Worm (Caenorhabditis elegans) whole organism, L4 larva: ENCODE data around the gene rbmx-2.

ENCODE experiments used
- F26F4.8 ChIP-seq: fragments of 200-800 bp; sonication (Bioruptor generic); conservative IDR thresholded peaks from 2 replicates; pipeline ENCODE4 v1.3.6; 2022; ENCODE audit warnings: missing genetic modification characterization, missing compliant biosample characterization
- F49E8.2 ChIP-seq: sonication (generic microtip); optimal IDR thresholded peaks from 2 replicates; lab custom pipeline; 2016; ENCODE audit warnings: missing compliant biosample characterization, mild to moderate bottlenecking, missing genetic modification characterization, borderline replicate concordance
- R02D3.7 ChIP-seq: fragments of 150-350 bp; sonication (generic microtip); optimal IDR thresholded peaks from 3 replicates; lab custom pipeline; 2014; ENCODE audit warnings: missing biosample characterization, missing genetic modification characterization
- T26A8.4 ChIP-seq: fragments of 200-800 bp; sonication (Bioruptor generic); IDR thresholded peaks from 2 replicates; pipeline ENCODE4 v1.3.6; 2022; ENCODE audit warnings: missing genetic modification characterization, missing compliant biosample characterization
- Y105C5A.15 ChIP-seq: fragments of 200-800 bp; sonication (Bioruptor generic); IDR thresholded peaks from 2 replicates; pipeline ENCODE4 v1.3.6; 2022; ENCODE audit warnings: missing genetic modification characterization, missing compliant biosample characterization
- Y48G9A.11 ChIP-seq: fragments of 200-800 bp; sonication (Bioruptor generic); IDR thresholded peaks from 2 replicates; pipeline ENCODE4 v1.3.6; 2022; ENCODE audit warnings: missing genetic modification reagents, missing genetic modification characterization, missing compliant biosample characterization
- Y5F2A.4 ChIP-seq: fragments of 200-800 bp; sonication (Bioruptor generic); optimal IDR thresholded peaks from 2 replicates; lab custom pipeline; 2018; ENCODE audit warnings: mild to moderate bottlenecking, missing genetic modification characterization, missing compliant biosample characterization
- ZK337.2 ChIP-seq: fragments of 200-800 bp; sonication (Bioruptor generic); IDR thresholded peaks from 2 replicates; pipeline ENCODE4 v1.3.6; 2022; ENCODE audit warnings: missing genetic modification reagents, missing genetic modification characterization, missing compliant biosample characterization
- aha-1 ChIP-seq: fragments of 150-350 bp; peaks from one replicate; lab custom pipeline; 2014; ENCODE audit warnings: missing biosample characterization, missing genetic modification characterization
- aly-2 ChIP-seq: sonication (generic microtip); optimal IDR thresholded peaks from 2 replicates; lab custom pipeline; 2018; ENCODE audit warnings: missing biosample characterization, missing genetic modification characterization
- ama-1 ChIP-seq: fragments of 150-350 bp; optimal IDR thresholded peaks from 2 replicates; lab custom pipeline; 2014; ENCODE audit warnings: inconsistent platforms, mixed read lengths
- arid-1 ChIP-seq: fragments of 200-800 bp; sonication (Bioruptor generic); conservative IDR thresholded peaks from 2 replicates; pipeline ENCODE4 v1.3.6; 2022; ENCODE audit warnings: missing genetic modification reagents, missing genetic modification characterization, missing compliant biosample characterization
- attf-4 ChIP-seq: sonication (generic microtip); optimal IDR thresholded peaks from 3 replicates; lab custom pipeline; 2017; ENCODE audit warnings: missing biosample characterization, missing genetic modification characterization
- ceh-44 ChIP-seq: fragments of 200-800 bp; sonication (Bioruptor generic); IDR thresholded peaks from 2 replicates; pipeline ENCODE4 v1.3.6; 2022; ENCODE audit warnings: missing genetic modification reagents, missing genetic modification characterization, missing compliant biosample characterization
- ceh-82 ChIP-seq: sonication (generic microtip); optimal IDR thresholded peaks from 2 replicates; lab custom pipeline; 2017; ENCODE audit warnings: missing biosample characterization, missing genetic modification characterization
- cey-2 ChIP-seq: sonication (generic microtip); optimal IDR thresholded peaks from 3 replicates; lab custom pipeline; 2017; ENCODE audit warnings: missing genetic modification characterization, mild to moderate bottlenecking, missing compliant biosample characterization, antibody characterized with exemption, borderline replicate concordance; ENCODE audit not compliant: insufficient read depth
- daf-12 ChIP-seq: fragments of 150-350 bp; optimal IDR thresholded peaks from 2 replicates; lab custom pipeline; 2014; ENCODE audit warnings: missing biosample characterization, missing genetic modification reagents, missing genetic modification characterization
- daf-16 ChIP-seq, 3 experiments: sonication (generic microtip); optimal IDR thresholded peaks; 2 replicates each; lab custom pipeline; 2016 to 2017; ENCODE audit warnings: missing genetic modification characterization in 3 of 3, missing genetic modification reagents in 3 of 3, mild to moderate bottlenecking in 2 of 3, missing compliant biosample characterization in 2 of 3, missing biosample characterization in 1 of 3, moderate library complexity in 1 of 3
- daf-19 ChIP-seq: fragments of 200-800 bp; sonication (Bioruptor generic); conservative IDR thresholded peaks from 2 replicates; pipeline ENCODE4 v1.3.6; 2022; ENCODE audit warnings: missing genetic modification characterization, missing compliant biosample characterization
- dmd-8 ChIP-seq: fragments of 200-800 bp; sonication (Bioruptor generic); IDR thresholded peaks from 2 replicates; pipeline ENCODE4 v1.3.6; 2022; ENCODE audit warnings: missing genetic modification characterization, missing compliant biosample characterization
- dmd-9 ChIP-seq: fragments of 200-800 bp; sonication (Bioruptor generic); IDR thresholded peaks from 2 replicates; pipeline ENCODE4 v1.3.6; 2022; ENCODE audit warnings: missing genetic modification reagents, missing genetic modification characterization, missing compliant biosample characterization
- dpl-1 ChIP-seq: fragments of 150-350 bp; optimal IDR thresholded peaks from 2 replicates; lab custom pipeline; 2014; ENCODE audit warnings: missing biosample characterization, missing genetic modification reagents, missing genetic modification characterization
- dve-1 ChIP-seq: sonication (generic microtip); optimal IDR thresholded peaks from 2 replicates; lab custom pipeline; 2017; ENCODE audit warnings: antibody characterized with exemption, mild to moderate bottlenecking, missing genetic modification characterization, missing compliant biosample characterization; ENCODE audit not compliant: insufficient read depth
- egl-27 ChIP-seq: sonication (generic microtip); optimal IDR thresholded peaks from 3 replicates; lab custom pipeline; 2017; ENCODE audit warnings: missing biosample characterization, missing genetic modification reagents, missing genetic modification characterization
- hif-1 ChIP-seq, 2 experiments: sonication (generic microtip); optimal IDR thresholded peaks; 2 replicates each; lab custom pipeline; 2016 to 2017; ENCODE audit warnings: missing compliant biosample characterization in 2 of 2, missing genetic modification characterization in 2 of 2, missing genetic modification reagents in 2 of 2, missing genotype in 2 of 2, mild to moderate bottlenecking in 1 of 2
- lin-1 ChIP-seq: fragments of 200-800 bp; sonication (Bioruptor generic); IDR thresholded peaks from 2 replicates; pipeline ENCODE4 v1.3.6; 2022; ENCODE audit warnings: missing genetic modification reagents, missing genetic modification characterization, missing compliant biosample characterization
- lin-13 ChIP-seq: fragments of 150-350 bp; optimal IDR thresholded peaks from 2 replicates; lab custom pipeline; 2014; ENCODE audit warnings: missing biosample characterization, missing genetic modification reagents, missing genetic modification characterization
- lin-38 ChIP-seq: fragments of 200-800 bp; sonication (Bioruptor generic); IDR thresholded peaks from 2 replicates; pipeline ENCODE4 v1.3.6; 2022; ENCODE audit warnings: missing genetic modification reagents, missing genetic modification characterization, missing compliant biosample characterization
- madf-5 ChIP-seq, 2 experiments: fragments of 200-800 bp; sonication (Bioruptor generic); IDR thresholded peaks; 2 replicates each; pipeline ENCODE4 v1.3.6; 2022; ENCODE audit warnings: missing compliant biosample characterization in 2 of 2, missing genetic modification characterization in 2 of 2
- mdt-29 ChIP-seq: fragments of 200-800 bp; sonication (Bioruptor generic); IDR thresholded peaks from 2 replicates; pipeline ENCODE4 v1.3.6; 2022; ENCODE audit warnings: missing genetic modification reagents, missing genetic modification characterization, missing compliant biosample characterization
- mes-2 ChIP-seq: sonication (generic microtip); optimal IDR thresholded peaks from 2 replicates; lab custom pipeline; 2016; ENCODE audit warnings: missing genotype, mild to moderate bottlenecking, missing genetic modification characterization, missing compliant biosample characterization; ENCODE audit not compliant: poor library complexity, severe bottlenecking
- nhr-10 ChIP-seq: fragments of 150-350 bp; optimal IDR thresholded peaks from 2 replicates; lab custom pipeline; 2014; ENCODE audit warnings: missing biosample characterization, missing genetic modification characterization
- nhr-102 ChIP-seq: sonication (generic microtip); optimal IDR thresholded peaks from 2 replicates; lab custom pipeline; 2016; ENCODE audit warnings: mild to moderate bottlenecking, missing genetic modification characterization, moderate library complexity, missing compliant biosample characterization
- nhr-11 ChIP-seq: fragments of 150-350 bp; optimal IDR thresholded peaks from 2 replicates; lab custom pipeline; 2014; ENCODE audit warnings: missing biosample characterization, missing genetic modification characterization
- nhr-41 ChIP-seq: fragments of 200-800 bp; sonication (Bioruptor generic); IDR thresholded peaks from 2 replicates; pipeline ENCODE4 v1.3.6; 2022; ENCODE audit warnings: missing genetic modification reagents, missing genetic modification characterization, missing compliant biosample characterization
- nhr-42 ChIP-seq: fragments of 200-800 bp; sonication (Bioruptor generic); IDR thresholded peaks from 2 replicates; pipeline ENCODE4 v1.3.6; 2022; ENCODE audit warnings: missing genetic modification characterization, missing compliant biosample characterization
- nhr-6 ChIP-seq: fragments of 150-350 bp; optimal IDR thresholded peaks from 2 replicates; lab custom pipeline; 2014; ENCODE audit warnings: missing biosample characterization, missing genetic modification characterization
- nhr-77 ChIP-seq: fragments of 150-350 bp; optimal IDR thresholded peaks from 2 replicates; lab custom pipeline; 2014; ENCODE audit warnings: missing biosample characterization, missing genetic modification characterization
- php-3 ChIP-seq: fragments of 200-800 bp; sonication (Bioruptor generic); IDR thresholded peaks from 2 replicates; pipeline ENCODE4 v1.3.6; 2022; ENCODE audit warnings: missing genetic modification reagents, missing genetic modification characterization, missing compliant biosample characterization
- pqm-1 ChIP-seq: sonication (generic microtip); optimal IDR thresholded peaks from 2 replicates; lab custom pipeline; 2017; ENCODE audit warnings: missing biosample characterization, missing genetic modification characterization
- rbr-2 ChIP-seq: sonication (generic microtip); optimal IDR thresholded peaks from 2 replicates; lab custom pipeline; 2016; ENCODE audit warnings: missing genotype, missing genetic modification characterization, missing compliant biosample characterization
- set-16 ChIP-seq: fragments of 200-800 bp; sonication (Bioruptor generic); IDR thresholded peaks from 2 replicates; pipeline ENCODE4 v1.3.6; 2022; ENCODE audit warnings: missing genetic modification reagents, missing genetic modification characterization, missing compliant biosample characterization
- skn-1 ChIP-seq: fragments of 150-350 bp; optimal IDR thresholded peaks from 2 replicates; lab custom pipeline; 2014; ENCODE audit warnings: missing biosample characterization, missing genetic modification characterization
- snpc-1.2 ChIP-seq: fragments of 200-800 bp; sonication (Bioruptor generic); IDR thresholded peaks from 2 replicates; pipeline ENCODE4 v1.3.6; 2022; ENCODE audit warnings: missing genetic modification reagents, missing genetic modification characterization, missing compliant biosample characterization
- snpc-4 ChIP-seq: fragments of 150-350 bp; optimal IDR thresholded peaks from 2 replicates; lab custom pipeline; 2014; ENCODE audit warnings: missing biosample characterization, missing genetic modification characterization
- spr-1 ChIP-seq: sonication (generic microtip); optimal IDR thresholded peaks from 2 replicates; lab custom pipeline; 2016; ENCODE audit warnings: mild to moderate bottlenecking, missing genetic modification characterization, missing compliant biosample characterization
- spr-3 ChIP-seq: fragments of 200-800 bp; sonication (Bioruptor generic); optimal IDR thresholded peaks from 2 replicates; lab custom pipeline; 2018; ENCODE audit warnings: mild to moderate bottlenecking, missing genetic modification characterization, missing compliant biosample characterization
- tag-97 ChIP-seq: fragments of 200-800 bp; sonication (Bioruptor generic); IDR thresholded peaks from 2 replicates; pipeline ENCODE4 v1.3.6; 2022; ENCODE audit warnings: missing genetic modification characterization, missing compliant biosample characterization
- unc-39 ChIP-seq: sonication (generic microtip); optimal IDR thresholded peaks from 2 replicates; lab custom pipeline; 2017; ENCODE audit warnings: missing biosample characterization, missing genetic modification characterization
- zfp-2 ChIP-seq: sonication (generic microtip); optimal IDR thresholded peaks from 2 replicates; lab custom pipeline; 2016; ENCODE audit warnings: mild to moderate bottlenecking, missing genetic modification characterization, missing compliant biosample characterization
- zip-11 ChIP-seq: fragments of 200-800 bp; sonication (Bioruptor generic); IDR thresholded peaks from 2 replicates; pipeline ENCODE4 v1.3.6; 2022; ENCODE audit warnings: missing genetic modification characterization, missing compliant biosample characterization
- ztf-7 ChIP-seq: fragments of 150-350 bp; optimal IDR thresholded peaks from 2 replicates; lab custom pipeline; 2014; ENCODE audit warnings: missing biosample characterization, missing genetic modification characterization

Gene rbmx-2

DNA sequence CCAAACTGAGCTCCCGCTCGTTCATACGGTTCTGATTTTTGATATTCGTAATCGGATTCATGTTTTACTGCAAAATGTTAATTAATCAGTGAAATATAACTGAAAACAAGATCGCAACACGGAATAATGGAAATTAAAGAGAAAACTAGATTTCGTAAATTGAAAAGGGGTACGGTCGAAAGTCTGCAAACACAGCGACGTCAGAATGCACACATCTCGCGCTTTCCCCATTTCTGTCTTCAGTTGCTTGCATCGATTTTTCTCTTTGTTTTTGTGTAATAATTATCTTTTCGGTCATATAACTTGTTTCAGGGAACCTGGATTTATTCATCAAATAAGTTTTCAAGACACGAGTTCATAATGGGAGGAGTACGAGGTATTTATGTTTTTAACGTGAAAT lies at the start of gene rbmx-2, which contains the start of gene C30B5.2:
Gene rbmx-2, minus strand, starts transcription at position 74 of the 400 bp plus-strand sequence.
Gene C30B5.2, plus strand, starts transcription at position 306 of the 400 bp plus-strand sequence.
- TF ChIP-seq nhr-102 (no peak), daf-12 (no peak), daf-16 (GFP tag; optimal IDR thresholded peaks at IDR 0.05; lab: Kevin White, UChicago) (no peak), daf-16 (tag; optimal IDR thresholded peaks at IDR 0.05; lab: Kevin White, UChicago) (no peak), dmd-9 (GFP tag; lab: Robert Waterston, UW) (no peak), zip-11 (no peak), ceh-44 (no peak), pqm-1 (no peak), ceh-82 (tag; lab: Kevin White, UChicago) (no peak), mes-2 (tag; lab: Kevin White, UChicago) (peak; percentile 88), daf-19 (GFP tag; lab: Robert Waterston, UW) (no peak), egl-27 (tag; lab: Kevin White, UChicago) (no peak), zfp-2 (tag; lab: Kevin White, UChicago) (no peak), F26F4.8 (GFP tag; lab: Robert Waterston, UW) (no peak), snpc-1.2 (GFP tag; lab: Robert Waterston, UW) (no peak), set-16 (GFP tag; lab: Robert Waterston, UW) (no peak), hif-1 (tag; optimal IDR thresholded peaks at IDR 0.05; lab: Kevin White, UChicago) (no peak), T26A8.4 (GFP tag; lab: Robert Waterston, UW) (no peak), ama-1 (lab: Kevin White, UChicago) (no peak), spr-3 (GFP tag; lab: Kevin White, UChicago) (no peak), mdt-29 (GFP tag; lab: Robert Waterston, UW) (no peak), lin-1 (GFP tag; lab: Robert Waterston, UW) (no peak), nhr-11 (tag; lab: Kevin White, UChicago) (no peak), unc-39 (tag; lab: Kevin White, UChicago) (no peak), dpl-1 (peak; percentile 60), nhr-6 (peak; percentile 12), attf-4 (tag; lab: Kevin White, UChicago) (no peak), php-3 (no peak), snpc-4 (tag; lab: Kevin White, UChicago) (no peak), Y5F2A.4 (GFP tag; lab: Kevin White, UChicago) (no peak), rbr-2 (tag; lab: Kevin White, UChicago) (peak; percentile 1), R02D3.7 (tag; lab: Kevin White, UChicago) (no peak), tag-97 (GFP tag; lab: Robert Waterston, UW) (no peak), aly-2 (tag; lab: Kevin White, UChicago) (no peak), spr-1 (tag; lab: Kevin White, UChicago) (no peak), skn-1 (tag; lab: Kevin White, UChicago) (no peak), ztf-7 (tag; lab: Kevin White, UChicago) (no peak), cey-2 (no peak), lin-13 (GFP tag; lab: Kevin White, UChicago) (no peak), nhr-42 (GFP tag; lab: Robert Waterston, UW) (no peak), Y105C5A.15 (GFP tag; lab: Robert Waterston, UW) (no peak), nhr-41 (GFP tag; lab: Robert Waterston, UW) (no peak), madf-5 (GFP tag; IDR thresholded peaks at IDR 0.05; lab: Robert Waterston, UW) (no peak), aha-1 (tag; lab: Kevin White, UChicago) (no peak), lin-38 (no peak), nhr-10 (no peak), arid-1 (GFP tag; lab: Robert Waterston, UW) (peak; percentile 47; the same call in 1 of the 2 replicates), ZK337.2 (no peak), dmd-8 (GFP tag; lab: Robert Waterston, UW) (no peak), F49E8.2 (tag; lab: Kevin White, UChicago) (no peak), Y48G9A.11 (GFP tag; lab: Robert Waterston, UW) (no peak), dve-1 (no peak), nhr-77 (tag; lab: Kevin White, UChicago) (no peak)
